Worm (Caenorhabditis elegans): ENCODE measurements around the gene srg-15.

- no peak for TF ChIP-seq R02D3.7 (tag; optimal IDR thresholded peaks at IDR 0.05)
- TF ChIP-seq nhr-12 (tag; optimal IDR thresholded peaks at IDR 0.05) = no peak
- no peak for TF ChIP-seq zag-1 (tag; optimal IDR thresholded peaks at IDR 0.05)
- TF ChIP-seq ceh-16 (tag; optimal IDR thresholded peaks at IDR 0.05) = no peak
- TF ChIP-seq ceh-82 (tag; optimal IDR thresholded peaks at IDR 0.05) = no peak
Observed at ce11 chrII:8703729-8704128, 6.5 kb downstream of the srg-15 start, which contains the start of gene ceh-7.
